Fruit fly (Drosophila melanogaster) whole organism, embryonic: ENCODE data around the gene Slimp.
A peak's percentile ranks its signal among the peaks of the same experiment; 100 is the strongest.

ENCODE experiments used
- Antp ChIP-seq: fragments of 200-800 bp; sonication (Bioruptor generic); optimal IDR thresholded peaks from 3 replicates; lab custom pipeline; 2016; ENCODE audit warnings: missing biosample characterization, missing genetic modification characterization
- Asciz ChIP-seq: fragments of 200-800 bp; sonication (Bioruptor generic); optimal IDR thresholded peaks from 2 replicates; lab custom pipeline; 2017; ENCODE audit warnings: missing biosample characterization, mild to moderate bottlenecking, missing genetic modification characterization, missing genetic modification reagents
- CG10431 ChIP-seq: fragments of 200-800 bp; sonication (Bioruptor generic); optimal IDR thresholded peaks from 3 replicates; lab custom pipeline; 2018; ENCODE audit warnings: missing biosample characterization, mild to moderate bottlenecking, missing genetic modification characterization
- CG10565 ChIP-seq: fragments of 200-800 bp; sonication (Bioruptor generic); optimal IDR thresholded peaks from 3 replicates; lab custom pipeline; 2016; ENCODE audit warnings: missing biosample characterization, mild to moderate bottlenecking, missing genetic modification characterization
- CG13424 ChIP-seq: fragments of 200-800 bp; sonication (Bioruptor generic); optimal IDR thresholded peaks from 2 replicates; lab custom pipeline; 2019; ENCODE audit warnings: missing biosample characterization, mild to moderate bottlenecking, missing genetic modification characterization, moderate library complexity
- CG14710 ChIP-seq: fragments of 200-800 bp; sonication (Bioruptor generic); optimal IDR thresholded peaks from 3 replicates; lab custom pipeline; 2019; ENCODE audit warnings: missing biosample characterization, mild to moderate bottlenecking, missing genetic modification characterization, moderate library complexity
- CG14860 ChIP-seq: fragments of 200-800 bp; sonication (Bioruptor generic); IDR thresholded peaks from 3 replicates; pipeline ENCODE4 v1.3.6; 2022; ENCODE audit warnings: missing biosample characterization, missing genetic modification characterization; ENCODE audit not compliant: partially characterized antibody
- CG15601 ChIP-seq: fragments of 200-800 bp; sonication (Bioruptor generic); optimal IDR thresholded peaks from 3 replicates; lab custom pipeline; 2019; ENCODE audit warnings: missing biosample characterization, mild to moderate bottlenecking, missing genetic modification characterization, moderate library complexity
- CG1602 ChIP-seq: fragments of 200-800 bp; sonication (Bioruptor generic); optimal IDR thresholded peaks from 3 replicates; lab custom pipeline; 2016; ENCODE audit warnings: missing biosample characterization, missing genetic modification characterization
- CG16779 ChIP-seq: fragments of 200-800 bp; sonication (Bioruptor generic); IDR thresholded peaks from 2 replicates; pipeline ENCODE4 v1.3.6; 2022; ENCODE audit warnings: missing biosample characterization, missing genetic modification characterization
- CG16863 ChIP-seq: fragments of 200-800 bp; sonication (Bioruptor generic); optimal IDR thresholded peaks from 3 replicates; lab custom pipeline; 2016; ENCODE audit warnings: missing biosample characterization, missing genetic modification characterization
- CG17568 ChIP-seq: fragments of 200-800 bp; sonication (Bioruptor generic); optimal IDR thresholded peaks from 2 replicates; lab custom pipeline; 2018; ENCODE audit warnings: missing biosample characterization, mild to moderate bottlenecking, missing genetic modification characterization, moderate library complexity
- CG32772 ChIP-seq: fragments of 200-800 bp; sonication (Bioruptor generic); IDR thresholded peaks from 2 replicates; pipeline ENCODE4 v1.3.6; 2022; ENCODE audit warnings: missing biosample characterization, missing genetic modification characterization
- CG3847 ChIP-seq: fragments of 200-800 bp; sonication (Bioruptor generic); IDR thresholded peaks from 2 replicates; pipeline ENCODE4 v1.3.6; 2022; ENCODE audit warnings: missing biosample characterization, missing genetic modification characterization
- CG42726 ChIP-seq: fragments of 200-800 bp; sonication (Bioruptor generic); IDR thresholded peaks from 2 replicates; pipeline ENCODE4 v1.3.6; 2022; ENCODE audit warnings: missing biosample characterization, missing genetic modification characterization; ENCODE audit not compliant: partially characterized antibody
- CG4404 ChIP-seq: fragments of 200-800 bp; sonication (Bioruptor generic); IDR thresholded peaks from 2 replicates; pipeline ENCODE4 v1.3.6; 2022; ENCODE audit warnings: missing biosample characterization, missing genetic modification characterization
- CG5180 ChIP-seq: fragments of 200-800 bp; sonication (Bioruptor generic); optimal IDR thresholded peaks from 3 replicates; lab custom pipeline; 2017; ENCODE audit warnings: missing biosample characterization, missing genetic modification characterization, mild to moderate bottlenecking, moderate library complexity, missing genetic modification reagents
- CG6791 ChIP-seq: fragments of 200-800 bp; sonication (Bioruptor generic); IDR thresholded peaks from 3 replicates; pipeline ENCODE4 v1.3.6; 2022; ENCODE audit warnings: missing biosample characterization, missing genetic modification characterization; ENCODE audit not compliant: partially characterized antibody
- CG7745 ChIP-seq: fragments of 200-800 bp; sonication (Bioruptor generic); optimal IDR thresholded peaks from 2 replicates; lab custom pipeline; 2018; ENCODE audit warnings: missing biosample characterization, mild to moderate bottlenecking, missing genetic modification characterization, moderate library complexity
- CG7928 ChIP-seq: fragments of 200-800 bp; sonication (Bioruptor generic); optimal IDR thresholded peaks from 2 replicates; lab custom pipeline; 2017; ENCODE audit warnings: missing biosample characterization, mild to moderate bottlenecking, missing genetic modification characterization
- D ChIP-seq, 2 experiments: fragments of 200-800 bp in 1 of 2; fragments of >200 bp in 1 of 2; sonication (Bioruptor generic) in 1 of 2; optimal IDR thresholded peaks; 2 replicates in 1 of 2; 3 replicates in 1 of 2; lab custom pipeline; 2017; ENCODE audit warnings: mild to moderate bottlenecking in 1 of 2, missing biosample characterization in 1 of 2, missing genetic modification characterization in 1 of 2, missing genetic modification reagents in 1 of 2
- Doc2 ChIP-seq: fragments of 200-800 bp; sonication (Bioruptor generic); IDR thresholded peaks from 2 replicates; pipeline ENCODE4 v1.3.6; 2022; ENCODE audit warnings: missing biosample characterization, missing genetic modification characterization
- Ets97D ChIP-seq: fragments of 200-800 bp; sonication (Bioruptor generic); optimal IDR thresholded peaks from 3 replicates; lab custom pipeline; 2016; ENCODE audit warnings: missing biosample characterization, missing genetic modification characterization
- Hey ChIP-seq: fragments of 200-800 bp; sonication (Bioruptor generic); optimal IDR thresholded peaks from 3 replicates; lab custom pipeline; 2018; ENCODE audit warnings: missing biosample characterization, mild to moderate bottlenecking, missing genetic modification characterization
- HmgD ChIP-seq: fragments of 200-800 bp; sonication (Bioruptor generic); optimal IDR thresholded peaks from 3 replicates; lab custom pipeline; 2016; ENCODE audit warnings: missing biosample characterization, missing genetic modification characterization
- Hsf ChIP-seq: fragments of 200-800 bp; sonication (Bioruptor generic); optimal IDR thresholded peaks from 3 replicates; lab custom pipeline; 2016; ENCODE audit warnings: missing biosample characterization, missing genetic modification characterization
- Jarid2 ChIP-seq: fragments of 200-800 bp; sonication (Bioruptor generic); optimal IDR thresholded peaks from 3 replicates; lab custom pipeline; 2017; ENCODE audit warnings: mild to moderate bottlenecking, missing biosample characterization, missing genetic modification reagents, missing genetic modification characterization
- Kr ChIP-seq: fragments of 200-800 bp; sonication (Bioruptor generic); optimal IDR thresholded peaks from 2 replicates; lab custom pipeline; 2017; ENCODE audit warnings: missing biosample characterization, mild to moderate bottlenecking, missing genetic modification characterization
- Lim3 ChIP-seq: fragments of 200-800 bp; sonication (Bioruptor generic); IDR thresholded peaks from 2 replicates; pipeline ENCODE4 v1.3.6; 2022; ENCODE audit warnings: missing biosample characterization, missing genetic modification characterization
- Mrtf ChIP-seq: fragments of 200-800 bp; sonication (Bioruptor generic); IDR thresholded peaks from 3 replicates; pipeline ENCODE4 v1.3.6; 2022; ENCODE audit warnings: missing biosample characterization, missing genetic modification characterization
- ab ChIP-seq: fragments of 200-800 bp; sonication (Bioruptor generic); optimal IDR thresholded peaks from 2 replicates; lab custom pipeline; 2016; ENCODE audit warnings: missing biosample characterization, missing genetic modification characterization
- abd-A ChIP-seq: fragments of 200-800 bp; sonication (Bioruptor generic); optimal IDR thresholded peaks from 3 replicates; lab custom pipeline; 2019; ENCODE audit warnings: missing biosample characterization, mild to moderate bottlenecking, missing genetic modification characterization, moderate library complexity
- ash1 ChIP-seq: fragments of 200-800 bp; sonication (Bioruptor generic); optimal IDR thresholded peaks from 2 replicates; lab custom pipeline; 2018; ENCODE audit warnings: missing biosample characterization, mild to moderate bottlenecking, missing genetic modification characterization
- bowl ChIP-seq: fragments of 200-800 bp; sonication (Bioruptor generic); IDR thresholded peaks from 2 replicates; pipeline ENCODE4 v1.3.6; 2022; ENCODE audit warnings: missing biosample characterization, missing genetic modification characterization
- cad ChIP-seq: fragments of >200 bp; optimal IDR thresholded peaks from 2 replicates; lab custom pipeline; 2017; ENCODE audit warnings: missing biosample characterization, missing genetic modification characterization
- caup ChIP-seq: fragments of 200-800 bp; sonication (Bioruptor generic); optimal IDR thresholded peaks from 3 replicates; lab custom pipeline; 2017; ENCODE audit warnings: missing biosample characterization, mild to moderate bottlenecking, missing genetic modification characterization, moderate library complexity; ENCODE audit not compliant: severe bottlenecking
- dpn ChIP-seq, 2 experiments: fragments of 200-800 bp; sonication (Bioruptor generic); optimal IDR thresholded peaks; 3 replicates each; lab custom pipeline; 2016; ENCODE audit warnings: missing biosample characterization in 2 of 2, missing genetic modification characterization in 2 of 2
- en ChIP-seq: fragments of 200-800 bp; sonication (Bioruptor generic); optimal IDR thresholded peaks from 2 replicates; lab custom pipeline; 2016; ENCODE audit warnings: missing biosample characterization, missing genetic modification characterization
- ham ChIP-seq: fragments of 200-800 bp; sonication (Bioruptor generic); IDR thresholded peaks from 2 replicates; pipeline ENCODE4 v1.3.6; 2022; ENCODE audit warnings: missing biosample characterization, missing genetic modification characterization
- hb ChIP-seq: fragments of 200-800 bp; sonication (Bioruptor generic); IDR thresholded peaks from 3 replicates; pipeline ENCODE4 v1.3.6; 2022; ENCODE audit warnings: missing biosample characterization, missing genetic modification characterization; ENCODE audit not compliant: partially characterized antibody
- hth ChIP-seq: fragments of >200 bp; optimal IDR thresholded peaks from 2 replicates; lab custom pipeline; 2017; ENCODE audit warnings: inconsistent platforms
- odd ChIP-seq: fragments of 200-800 bp; sonication (Bioruptor generic); optimal IDR thresholded peaks from 2 replicates; lab custom pipeline; 2017; ENCODE audit warnings: missing biosample characterization, mild to moderate bottlenecking, missing genetic modification characterization
- pb ChIP-seq: fragments of 200-800 bp; sonication (Bioruptor generic); optimal IDR thresholded peaks from 3 replicates; lab custom pipeline; 2016; ENCODE audit warnings: missing biosample characterization, missing genetic modification characterization
- pnt ChIP-seq: fragments of 200-800 bp; sonication (Bioruptor generic); optimal IDR thresholded peaks from 3 replicates; lab custom pipeline; 2016; ENCODE audit warnings: missing biosample characterization, missing genetic modification characterization
- prd ChIP-seq, 3 experiments: fragments of >200 bp in 2 of 3; fragments of 200-800 bp in 1 of 3; sonication (Bioruptor generic) in 1 of 3; optimal IDR thresholded peaks in 2 of 3; IDR thresholded peaks in 1 of 3; 2 replicates in 2 of 3; 3 replicates in 1 of 3; pipeline versions ENCODE4 v1.3.6 to Lab custom; 2017 to 2022; ENCODE audit warnings: missing biosample characterization in 1 of 3, missing genetic modification characterization in 1 of 3
- pum ChIP-seq: fragments of 200-800 bp; sonication (Bioruptor generic); optimal IDR thresholded peaks from 2 replicates; lab custom pipeline; 2016; ENCODE audit warnings: missing biosample characterization, missing genetic modification characterization
- sd ChIP-seq: fragments of 200-800 bp; sonication (Bioruptor generic); optimal IDR thresholded peaks from 3 replicates; lab custom pipeline; 2018; ENCODE audit warnings: missing biosample characterization, mild to moderate bottlenecking, missing genetic modification characterization, moderate library complexity
- tio ChIP-seq: fragments of 200-800 bp; sonication (Bioruptor generic); optimal IDR thresholded peaks from 2 replicates; lab custom pipeline; 2017; ENCODE audit warnings: missing biosample characterization, missing genetic modification characterization, inconsistent platforms

The Slimp gene

dm6 chr3R:24161173-24161811, 12.5 kb upstream of the Slimp start, which contains the start of the genes Myo95E and TBC1d7 (continued):
- TF ChIP-seq Hey (tag; lab: Kevin White, UChicago) (no peak), Doc2 (GFP tag; lab: Robert Waterston, UW) (peak; percentile 75; the same call in 1 of the 2 replicates), CG5180 (GFP tag; lab: Kevin White, UChicago) (no peak), dpn (GFP tag; optimal IDR thresholded peaks at IDR 0.05; lab: Kevin White, UChicago) (peak; percentile 7 to 91), CG1602 (GFP tag; lab: Kevin White, UChicago) (peak; percentile 86), tio (GFP tag; lab: Kevin White, UChicago) (no peak), ash1 (GFP tag; lab: Kevin White, UChicago) (no peak), Ets97D (GFP tag; lab: Kevin White, UChicago) (peak; percentile 47), sd (no peak), en (no peak), CG3847 (peak; percentile 87), Lim3 (GFP tag; lab: Robert Waterston, UW) (peak; percentile 85), CG13424 (tag; lab: Kevin White, UChicago) (peak; percentile 90), CG17568 (GFP tag; lab: Kevin White, UChicago) (no peak), Kr (GFP tag; lab: Kevin White, UChicago) (no peak), Jarid2 (GFP tag; lab: Kevin White, UChicago) (no peak), CG14860 (GFP tag; lab: Robert Waterston, UW) (peak; percentile 55; the same call in 2 of the 3 replicates), abd-A (no peak), odd (GFP tag; lab: Kevin White, UChicago) (no peak), hth (no peak), D (optimal IDR thresholded peaks at IDR 0.05; lab: Kevin White, UChicago) (no peak), D (GFP tag; optimal IDR thresholded peaks at IDR 0.05; lab: Kevin White, UChicago) (peak; percentile 74), CG4404 (peak; percentile 91), CG16779 (0 out of 2 replicates have a peak, but pooled peaks have one; percentile 46), CG15601 (tag; lab: Kevin White, UChicago) (no peak), cad (no peak), ab (GFP tag; lab: Kevin White, UChicago) (peak; percentile 4), hb (GFP tag; lab: Robert Waterston, UW) (no peak), prd (optimal IDR thresholded peaks at IDR 0.05; lab: Kevin White, UChicago) (no peak), prd (GFP tag; IDR thresholded peaks at IDR 0.05; lab: Robert Waterston, UW) (peak; percentile 96), pum (peak; percentile 56), CG42726 (GFP tag; lab: Robert Waterston, UW) (0 out of 2 replicates have a peak, but pooled peaks have one; percentile 35), Antp (GFP tag; lab: Kevin White, UChicago) (peak; percentile 27), CG7745 (tag; lab: Kevin White, UChicago) (no peak), CG14710 (tag; lab: Kevin White, UChicago) (peak; percentile 90), Asciz (GFP tag; lab: Kevin White, UChicago) (no peak), bowl (GFP tag; lab: Robert Waterston, UW) (peak; percentile 79), Mrtf (GFP tag; lab: Robert Waterston, UW) (peak; percentile 73; the same call in 2 of the 3 replicates), HmgD (GFP tag; lab: Kevin White, UChicago) (no peak), CG6791 (GFP tag; lab: Robert Waterston, UW) (peak; percentile 39; the same call in 1 of the 3 replicates), caup (GFP tag; lab: Kevin White, UChicago) (peak; percentile 83), CG10565 (GFP tag; lab: Kevin White, UChicago) (no peak), CG10431 (GFP tag; lab: Kevin White, UChicago) (no peak), CG16863 (peak; percentile 6), ham (GFP tag; lab: Robert Waterston, UW) (no peak), CG7928 (GFP tag; lab: Kevin White, UChicago) (peak; percentile 69), pnt (peak; percentile 9), pb (GFP tag; lab: Kevin White, UChicago) (no peak), Hsf (GFP tag; lab: Kevin White, UChicago) (peak; percentile 58), CG32772 (GFP tag; lab: Robert Waterston, UW) (peak; percentile 93)
